Fruit fly (Drosophila melanogaster): Measurements from ENCODE around the gene sloth2.

Gene sloth2

dm6 chrX:6998492-6998852, 12.7 kb upstream of the sloth2 start, which contains the start of gene Inx2 (continued):
- TF ChIP-seq crc (GFP tag; optimal IDR thresholded peaks at IDR 0.05) (no peak), NK7.1 (GFP tag; optimal IDR thresholded peaks at IDR 0.05) (no peak), pfk (GFP tag; optimal IDR thresholded peaks at IDR 0.05) (peak; percentile 98), CG16863 (GFP tag; optimal IDR thresholded peaks at IDR 0.05) (no peak), ATbp (GFP tag; optimal IDR thresholded peaks at IDR 0.05) (no peak), CG4360 (GFP tag; IDR thresholded peaks at IDR 0.05) (peak; percentile 87), CG43689 (GFP tag; IDR thresholded peaks at IDR 0.05) (no peak), ranshi (GFP tag; IDR thresholded peaks at IDR 0.05) (no peak; the same call in 1 of the 2 replicates), Ada2b (GFP tag; IDR thresholded peaks at IDR 0.05) (no peak), HmgD (GFP tag; optimal IDR thresholded peaks at IDR 0.05) (peak; percentile 73), dmrt99B (tag; optimal IDR thresholded peaks at IDR 0.05) (no peak), slbo (GFP tag; IDR thresholded peaks at IDR 0.05) (no peak), ab (GFP tag; optimal IDR thresholded peaks at IDR 0.05) (no peak), CG13894 (tag; optimal IDR thresholded peaks at IDR 0.05) (peak; percentile 75), psq (GFP tag; optimal IDR thresholded peaks at IDR 0.05) (no peak), bigmax (GFP tag; optimal IDR thresholded peaks at IDR 0.05) (no peak), gcm (GFP tag; optimal IDR thresholded peaks at IDR 0.05) (peak; percentile 6), HLH4C (GFP tag; IDR thresholded peaks at IDR 0.05; ENCODE audit: partially characterized antibody) (no peak), HLH3B (GFP tag; IDR thresholded peaks at IDR 0.05) (0 out of 2 replicates have a peak, but pooled peaks have one; percentile 15), cg (GFP tag; optimal IDR thresholded peaks at IDR 0.05) (no peak), CG17912 (GFP tag; optimal IDR thresholded peaks at IDR 0.05) (no peak), Bdp1 (GFP tag; optimal IDR thresholded peaks at IDR 0.05) (no peak), hth (optimal IDR thresholded peaks at IDR 0.05) (no peak), esg (GFP tag; conservative IDR thresholded peaks at IDR 0.05) (no peak), shn (GFP tag; optimal IDR thresholded peaks at IDR 0.05) (no peak), gsb-n (tag; optimal IDR thresholded peaks at IDR 0.05) (peak; percentile 10), CG14050 (GFP tag; IDR thresholded peaks at IDR 0.05) (no peak; the same call in 2 of the 3 replicates), CG10462 (GFP tag; optimal IDR thresholded peaks at IDR 0.05) (no peak), CG13287 (GFP tag; IDR thresholded peaks at IDR 0.05; ENCODE audit: partially characterized antibody) (peak; percentile 61; the same call in 1 of the 2 replicates), CG30020 (tag; optimal IDR thresholded peaks at IDR 0.05) (no peak), Xrp1 (GFP tag; IDR thresholded peaks at IDR 0.05) (peak; percentile 34; the same call in 1 of the 2 replicates), YL-1 (GFP tag; optimal IDR thresholded peaks at IDR 0.05) (peak; percentile 0), CG12744 (GFP tag; optimal IDR thresholded peaks at IDR 0.05) (no peak), abd-A (tag; optimal IDR thresholded peaks at IDR 0.05) (peak; percentile 18), seq (GFP tag; IDR thresholded peaks at IDR 0.05) (peak; percentile 62; the same call in 1 of the 2 replicates), CG8765 (GFP tag; IDR thresholded peaks at IDR 0.05) (no peak), NfI (GFP tag; optimal IDR thresholded peaks at IDR 0.05) (no peak), CG13624 (GFP tag; optimal IDR thresholded peaks at IDR 0.05) (no peak), CG14860 (GFP tag; IDR thresholded peaks at IDR 0.05; ENCODE audit: partially characterized antibody) (no peak), D (optimal IDR thresholded peaks at IDR 0.05) (no peak), D (GFP tag; optimal IDR thresholded peaks at IDR 0.05) (no peak), schlank (tag; optimal IDR thresholded peaks at IDR 0.05) (no peak), Stat92E (GFP tag; optimal IDR thresholded peaks at IDR 0.05) (peak in 1 of 3 experiments; percentile 47), ewg (GFP tag; optimal IDR thresholded peaks at IDR 0.05) (peak; percentile 21), kah (GFP tag; optimal IDR thresholded peaks at IDR 0.05) (peak; percentile 74), CG34376 (GFP tag; optimal IDR thresholded peaks at IDR 0.05) (peak; percentile 62), CG11085 (GFP tag; IDR thresholded peaks at IDR 0.05) (no peak), mld (GFP tag; IDR thresholded peaks at IDR 0.05; ENCODE audit: partially characterized antibody) (no peak), cad (GFP tag; optimal IDR thresholded peaks at IDR 0.05) (no peak), MTF-1 (GFP tag; optimal IDR thresholded peaks at IDR 0.05; ENCODE audit: borderline replicate concordance) (peak; percentile 29), CG12219 (GFP tag; optimal IDR thresholded peaks at IDR 0.05) (peak; percentile 35), CG17361 (GFP tag; IDR thresholded peaks at IDR 0.05) (no peak)
